Worm (Caenorhabditis elegans) whole organism, L3 larva: Measurements from ENCODE around the gene srx-14.

Source experiments
- ZK546.5 ChIP-seq: sonication (generic microtip); optimal IDR thresholded peaks from 2 replicates; lab custom pipeline; 2017; ENCODE audit warnings: missing biosample characterization, missing genetic modification characterization
- elt-1 ChIP-seq: fragments of 150-350 bp; optimal IDR thresholded peaks from 2 replicates; lab custom pipeline; 2014; ENCODE audit warnings: missing biosample characterization, missing genetic modification characterization
- elt-3 ChIP-seq, 3 experiments: fragments of 150-350 bp in 1 of 3; sonication (generic microtip) in 2 of 3; optimal IDR thresholded peaks; 2 replicates in 2 of 3; 4 replicates in 1 of 3; lab custom pipeline; 2014 to 2017; ENCODE audit warnings: missing biosample characterization in 3 of 3, missing genetic modification characterization in 3 of 3
- nhr-237 ChIP-seq: fragments of 150-350 bp; optimal IDR thresholded peaks from 2 replicates; lab custom pipeline; 2014; ENCODE audit warnings: missing biosample characterization, missing genetic modification characterization
- nhr-76 ChIP-seq: fragments of 150-350 bp; sonication (generic microtip); optimal IDR thresholded peaks from 5 replicates; lab custom pipeline; 2014; ENCODE audit warnings: missing biosample characterization, missing genetic modification characterization
- nhr-77 ChIP-seq: fragments of 150-350 bp; optimal IDR thresholded peaks from 2 replicates; lab custom pipeline; 2014; ENCODE audit warnings: missing biosample characterization, missing genetic modification characterization
- skn-1 ChIP-seq: fragments of 150-350 bp; optimal IDR thresholded peaks from 2 replicates; lab custom pipeline; 2014; ENCODE audit warnings: missing biosample characterization, missing genetic modification characterization
- tbx-2 ChIP-seq: sonication (generic microtip); optimal IDR thresholded peaks from 2 replicates; lab custom pipeline; 2016; ENCODE audit warnings: mild to moderate bottlenecking, missing genetic modification characterization, missing compliant biosample characterization
- unc-62 ChIP-seq: fragments of 150-350 bp; sonication (generic microtip); optimal IDR thresholded peaks from 4 replicates; lab custom pipeline; 2014; ENCODE audit warnings: missing biosample characterization, missing genetic modification reagents, missing genetic modification characterization

DNA sequence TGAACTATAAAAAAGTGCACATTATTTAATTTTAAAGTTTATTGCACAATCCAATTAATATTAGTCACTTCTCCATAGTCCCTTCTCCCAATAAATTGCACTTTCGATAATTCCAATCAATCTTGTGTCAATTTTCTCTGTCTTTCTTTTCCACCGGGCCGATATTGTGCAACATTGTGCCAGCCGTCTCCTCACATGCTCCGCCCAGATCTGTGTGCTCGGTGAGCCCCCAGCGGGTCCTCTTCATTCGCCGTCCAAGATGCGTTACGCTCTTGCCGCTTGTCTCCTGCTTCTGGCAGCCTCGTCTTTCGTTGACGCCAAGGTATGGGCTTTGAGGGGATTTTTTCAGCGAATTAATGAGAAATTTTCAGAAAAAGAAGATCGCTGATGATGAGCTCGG lies 6.3 kb downstream of the srx-14 start, which contains the start of gene ost-1:
- TF ChIP-seq nhr-77 (tag; lab: Kevin White, UChicago) (no peak), unc-62 (no peak), nhr-76 (tag; lab: Kevin White, UChicago) (no peak), skn-1 (tag; lab: Kevin White, UChicago) (no peak), elt-3 (tag; optimal IDR thresholded peaks at IDR 0.05; lab: Kevin White, UChicago) (no peak), tbx-2 (no peak), ZK546.5 (tag; lab: Kevin White, UChicago) (no peak), nhr-237 (tag; lab: Kevin White, UChicago) (no peak), elt-1 (tag; lab: Kevin White, UChicago) (no peak)
